Worm (Caenorhabditis elegans): Measurements from ENCODE around the gene K08D10.14.

The K08D10.14 gene

DNA sequence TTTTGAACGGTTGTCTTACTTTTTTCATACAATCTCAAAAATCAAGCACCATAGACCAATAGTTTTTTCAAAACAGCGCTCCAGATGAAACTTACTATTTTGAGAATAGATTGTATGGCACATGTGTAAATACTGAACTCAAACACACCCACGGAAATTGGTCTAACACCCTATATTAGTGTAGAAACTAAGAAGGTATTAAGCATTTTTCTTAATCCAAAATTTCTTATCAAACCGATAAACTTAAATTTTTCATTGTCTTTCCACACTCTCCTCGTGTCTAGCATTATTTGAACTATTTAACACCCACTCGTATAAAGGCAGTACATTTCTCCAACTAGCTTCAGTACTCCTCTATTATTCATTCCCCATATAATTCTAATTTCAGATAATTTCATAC is 4.6 kb upstream of the K08D10.14 start:
- TF ChIP-seq C04F5.9 (tag; optimal IDR thresholded peaks at IDR 0.05): no peak
- TF ChIP-seq ztf-4 (tag; optimal IDR thresholded peaks at IDR 0.05): no peak
- TF ChIP-seq nhr-19 (GFP tag; conservative IDR thresholded peaks at IDR 0.05): no peak
- no peak for TF ChIP-seq dpl-1 (GFP tag; optimal IDR thresholded peaks at IDR 0.05)
- TF ChIP-seq efl-3 (GFP tag; optimal IDR thresholded peaks at IDR 0.05): no peak
- TF ChIP-seq aha-1 (tag; optimal IDR thresholded peaks at IDR 0.05): no peak
- TF ChIP-seq efl-1 (optimal IDR thresholded peaks at IDR 0.05): no peak
- TF ChIP-seq efl-1 (GFP tag; optimal IDR thresholded peaks at IDR 0.05 in 1 of 2): peak in 1 of 2 experiments; percentile 57
- no peak for TF ChIP-seq lin-13 (GFP tag; optimal IDR thresholded peaks at IDR 0.05)
- peak; percentile 58 for TF ChIP-seq elt-2 (tag; optimal IDR thresholded peaks at IDR 0.05)
- no peak for TF ChIP-seq mep-1 (tag; optimal IDR thresholded peaks at IDR 0.05)
- no peak for TF ChIP-seq egl-27 (tag; optimal IDR thresholded peaks at IDR 0.05)

DNA sequence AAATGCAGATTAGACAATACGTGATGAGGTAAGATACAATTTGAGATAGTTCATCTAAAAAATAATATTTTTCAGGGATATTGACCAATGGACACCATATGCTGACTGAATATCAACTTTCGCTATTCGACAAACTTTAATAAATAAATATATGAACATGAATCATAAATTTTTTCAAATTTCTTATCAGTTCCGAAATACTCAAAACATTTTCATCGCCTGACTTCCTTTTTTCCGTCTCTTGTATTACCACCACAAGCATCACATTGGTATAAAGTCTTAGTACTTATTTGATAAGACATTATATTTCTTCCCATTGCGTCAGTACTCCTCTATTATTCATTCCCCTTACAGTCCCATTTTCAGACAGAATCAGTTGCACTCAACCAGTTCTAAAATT is 2.6 kb upstream of the K08D10.14 start, which contains the start of the genes K08D10.10 and R07C12.1:
TSS of gene K08D10.10 (plus strand) at position 93 of the 400 bp plus-strand sequence.
TSS of gene R07C12.1 (plus strand) at position 314 of the 400 bp plus-strand sequence.
- TF ChIP-seq elt-2 (tag; optimal IDR thresholded peaks at IDR 0.05) (peak; percentile 79), nhr-11 (tag; optimal IDR thresholded peaks at IDR 0.05) (no peak)

DNA sequence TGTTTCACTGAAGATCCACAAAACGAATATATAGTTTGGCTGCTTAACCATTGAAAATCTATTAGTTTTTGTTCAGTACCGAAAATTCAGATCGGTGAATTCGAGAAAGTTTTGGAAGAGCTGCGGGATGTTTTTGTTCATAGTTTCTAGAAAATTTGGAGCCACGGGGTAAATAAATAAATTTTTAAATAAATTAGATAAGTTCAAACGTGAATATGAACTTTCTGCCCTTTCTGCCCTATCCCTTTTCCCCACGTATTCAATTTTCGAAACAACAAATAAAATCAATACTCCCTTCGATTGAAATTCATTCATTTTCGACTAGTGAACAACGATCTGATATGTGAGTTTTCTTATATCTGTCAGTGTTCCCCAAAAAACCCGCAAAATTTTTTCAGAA is 7.4 kb downstream of the K08D10.14 start, which contains the start of gene scrm-5:
TSS of gene scrm-5 (plus strand) at position 301 of the 400 bp plus-strand sequence.
- TF ChIP-seq unc-130 (tag; optimal IDR thresholded peaks at IDR 0.05): no peak
- no peak for TF ChIP-seq pax-3 (tag; optimal IDR thresholded peaks at IDR 0.05)
- no peak for TF ChIP-seq pqm-1 (tag; optimal IDR thresholded peaks at IDR 0.05)
- no peak for TF ChIP-seq lin-14 (GFP tag; optimal IDR thresholded peaks at IDR 0.05)
- no peak for TF ChIP-seq sox-4 (tag; optimal IDR thresholded peaks at IDR 0.05)
- TF ChIP-seq egl-13 (tag; optimal IDR thresholded peaks at IDR 0.05): no peak
- no peak for TF ChIP-seq C04F5.9 (tag; optimal IDR thresholded peaks at IDR 0.05)
- TF ChIP-seq lin-39 (tag; optimal IDR thresholded peaks at IDR 0.05): no peak
- no peak for TF ChIP-seq snu-23 (GFP tag; optimal IDR thresholded peaks at IDR 0.05)
- no peak for TF ChIP-seq grh-1 (GFP tag; IDR thresholded peaks at IDR 0.05)
- TF ChIP-seq blmp-1 (tag; optimal IDR thresholded peaks at IDR 0.05): no peak
- no peak for TF ChIP-seq elt-2 (tag; optimal IDR thresholded peaks at IDR 0.05)
- no peak for TF ChIP-seq nhr-19 (GFP tag; conservative IDR thresholded peaks at IDR 0.05)
- no peak for TF ChIP-seq aly-2 (tag; optimal IDR thresholded peaks at IDR 0.05)
- TF ChIP-seq ztf-4 (tag; optimal IDR thresholded peaks at IDR 0.05): no peak
- TF ChIP-seq aha-1 (tag; optimal IDR thresholded peaks at IDR 0.05): no peak
- TF ChIP-seq skn-1 (tag; optimal IDR thresholded peaks at IDR 0.05): no peak
- TF ChIP-seq ceh-88 (GFP tag; IDR thresholded peaks at IDR 0.05): no peak
- no peak for TF ChIP-seq fkh-4 (tag; optimal IDR thresholded peaks at IDR 0.05; ENCODE audit: borderline replicate concordance)

DNA sequence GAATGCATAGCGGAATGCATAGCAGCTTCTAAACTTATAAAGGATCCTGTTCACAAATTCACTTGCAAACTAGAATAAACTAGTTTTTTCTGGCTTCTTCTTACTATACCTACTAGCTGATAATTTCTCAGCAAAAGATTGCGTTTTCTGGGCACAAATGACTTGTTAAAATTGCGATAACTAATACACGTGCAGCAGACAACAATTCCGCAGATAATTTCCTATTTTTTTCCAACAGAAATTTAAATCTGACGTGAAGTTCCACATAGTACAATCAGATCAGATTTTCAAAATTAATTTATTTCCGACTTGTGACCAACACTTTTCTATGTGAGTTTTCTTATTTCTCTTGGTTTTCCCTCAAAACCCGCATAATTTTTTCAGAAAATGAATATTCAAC is 9.7 kb downstream of the K08D10.14 start, which contains the start of gene scrm-8:
TSS of gene scrm-8 (plus strand) at position 301 of the 400 bp plus-strand sequence.
- no peak for TF ChIP-seq fkh-10 (GFP tag; optimal IDR thresholded peaks at IDR 0.05)
- no peak for TF ChIP-seq nhr-19 (GFP tag; conservative IDR thresholded peaks at IDR 0.05)
- TF ChIP-seq C04F5.9 (tag; optimal IDR thresholded peaks at IDR 0.05): no peak
- TF ChIP-seq tbx-2 (tag; optimal IDR thresholded peaks at IDR 0.05): no peak
- TF ChIP-seq rnt-1 (tag; optimal IDR thresholded peaks at IDR 0.05): no peak
- TF ChIP-seq nhr-20 (tag; optimal IDR thresholded peaks at IDR 0.05): no peak
- no peak for TF ChIP-seq ztf-11 (tag; optimal IDR thresholded peaks at IDR 0.05)
- TF ChIP-seq nhr-84 (tag; optimal IDR thresholded peaks at IDR 0.05): no peak
- no peak for TF ChIP-seq nhr-77 (tag; optimal IDR thresholded peaks at IDR 0.05)
- no peak for TF ChIP-seq nhr-28 (tag; optimal IDR thresholded peaks at IDR 0.05)
- TF ChIP-seq skn-1 (tag; optimal IDR thresholded peaks at IDR 0.05): no peak
- TF ChIP-seq mab-9 (GFP tag; IDR thresholded peaks at IDR 0.05): no peak

- TF ChIP-seq snu-23 (GFP tag; optimal IDR thresholded peaks at IDR 0.05) (no peak), efl-1 (optimal IDR thresholded peaks at IDR 0.05) (no peak), efl-1 (GFP tag; optimal IDR thresholded peaks at IDR 0.05 in 1 of 2) (no peak), lin-13 (GFP tag; optimal IDR thresholded peaks at IDR 0.05) (no peak), tlp-1 (tag; optimal IDR thresholded peaks at IDR 0.05) (no peak), fos-1 (tag; optimal IDR thresholded peaks at IDR 0.05) (no peak), blmp-1 (tag; optimal IDR thresholded peaks at IDR 0.05) (no peak), lin-39 (tag; optimal IDR thresholded peaks at IDR 0.05) (no peak)
Measured at ce11 chrIV:4167296-4167695, 12.6 kb downstream of the K08D10.14 start.

Data from whole organism, L1 larva.